Fruit fly (Drosophila melanogaster) whole organism, embryonic: ENCODE measurements around the gene Nnp-1.
A peak's percentile ranks its signal among the peaks of the same experiment; 100 is the strongest.

Source experiments
- Atf-2 ChIP-seq: fragments of 200-800 bp; sonication (Bioruptor generic); optimal IDR thresholded peaks from 2 replicates; lab custom pipeline; 2016; ENCODE audit warnings: missing biosample characterization, missing genetic modification characterization
- CG10366 ChIP-seq: fragments of 200-800 bp; sonication (Bioruptor generic); IDR thresholded peaks from 2 replicates; pipeline ENCODE4 v1.3.6; 2022; ENCODE audit warnings: missing biosample characterization, missing genetic modification characterization
- CG11504 ChIP-seq: fragments of 200-800 bp; sonication (Bioruptor generic); optimal IDR thresholded peaks from 3 replicates; lab custom pipeline; 2019; ENCODE audit warnings: missing biosample characterization, mild to moderate bottlenecking, missing genetic modification characterization, moderate library complexity
- CG12299 ChIP-seq: fragments of 200-800 bp; sonication (Bioruptor generic); optimal IDR thresholded peaks from 2 replicates; lab custom pipeline; 2018; ENCODE audit warnings: missing biosample characterization, mild to moderate bottlenecking, missing genetic modification characterization
- CG1233 ChIP-seq: fragments of 200-800 bp; sonication (Bioruptor generic); optimal IDR thresholded peaks from 4 replicates; lab custom pipeline; 2018; ENCODE audit warnings: missing biosample characterization, mild to moderate bottlenecking, missing genetic modification characterization
- CG12391 ChIP-seq: fragments of 200-800 bp; sonication (Bioruptor generic); optimal IDR thresholded peaks from 3 replicates; lab custom pipeline; 2018; ENCODE audit warnings: missing biosample characterization, mild to moderate bottlenecking, missing genetic modification characterization, moderate library complexity
- CG17361 ChIP-seq: fragments of 200-800 bp; sonication (Bioruptor generic); IDR thresholded peaks from 3 replicates; pipeline ENCODE4 v1.3.6; 2022; ENCODE audit warnings: missing biosample characterization, missing genetic modification characterization
- CG17802 ChIP-seq: fragments of 200-800 bp; sonication (Bioruptor generic); optimal IDR thresholded peaks from 2 replicates; lab custom pipeline; 2018; ENCODE audit warnings: missing biosample characterization, mild to moderate bottlenecking, missing genetic modification characterization, moderate library complexity
- CG17912 ChIP-seq: fragments of 200-800 bp; sonication (Bioruptor generic); optimal IDR thresholded peaks from 2 replicates; lab custom pipeline; 2018; ENCODE audit warnings: missing biosample characterization, mild to moderate bottlenecking, missing genetic modification characterization
- CG2116 ChIP-seq: fragments of 200-800 bp; sonication (Bioruptor generic); optimal IDR thresholded peaks from 3 replicates; lab custom pipeline; 2018; ENCODE audit warnings: missing biosample characterization, mild to moderate bottlenecking, missing genetic modification characterization
- CG3163 ChIP-seq: fragments of 200-800 bp; sonication (Bioruptor generic); optimal IDR thresholded peaks from 3 replicates; lab custom pipeline; 2016; ENCODE audit warnings: missing biosample characterization, missing genetic modification characterization
- CG32532 ChIP-seq: fragments of 200-800 bp; sonication (Bioruptor generic); IDR thresholded peaks from 2 replicates; pipeline ENCODE4 v1.3.6; 2022; ENCODE audit warnings: missing biosample characterization, missing genetic modification characterization
- CG33557 ChIP-seq: fragments of 200-800 bp; sonication (Bioruptor generic); optimal IDR thresholded peaks from 2 replicates; lab custom pipeline; 2019; ENCODE audit warnings: missing biosample characterization, mild to moderate bottlenecking, missing genetic modification characterization, moderate library complexity
- CG4282 ChIP-seq: fragments of 200-800 bp; sonication (Bioruptor generic); optimal IDR thresholded peaks from 2 replicates; lab custom pipeline; 2016; ENCODE audit warnings: missing biosample characterization, missing genetic modification characterization
- CG4328 ChIP-seq: fragments of 200-800 bp; sonication (Bioruptor generic); optimal IDR thresholded peaks from 3 replicates; lab custom pipeline; 2017; ENCODE audit warnings: missing biosample characterization, missing genetic modification reagents, missing genetic modification characterization
- CG4730 ChIP-seq: fragments of 200-800 bp; sonication (Bioruptor generic); IDR thresholded peaks from 2 replicates; pipeline ENCODE4 v1.3.6; 2022; ENCODE audit warnings: missing biosample characterization, missing genetic modification characterization
- CG6272 ChIP-seq: fragments of 200-800 bp; sonication (Bioruptor generic); IDR thresholded peaks from 2 replicates; pipeline ENCODE4 v1.3.6; 2022; ENCODE audit warnings: missing biosample characterization, missing genetic modification characterization
- CG9727 ChIP-seq: fragments of 200-800 bp; sonication (Bioruptor generic); optimal IDR thresholded peaks from 3 replicates; lab custom pipeline; 2017; ENCODE audit warnings: missing biosample characterization, mild to moderate bottlenecking, missing genetic modification characterization
- D ChIP-seq, 2 experiments: fragments of 200-800 bp in 1 of 2; fragments of >200 bp in 1 of 2; sonication (Bioruptor generic) in 1 of 2; optimal IDR thresholded peaks; 2 replicates in 1 of 2; 3 replicates in 1 of 2; lab custom pipeline; 2017; ENCODE audit warnings: mild to moderate bottlenecking in 1 of 2, missing biosample characterization in 1 of 2, missing genetic modification characterization in 1 of 2, missing genetic modification reagents in 1 of 2
- E2f2 ChIP-seq: fragments of 200-800 bp; sonication (Bioruptor generic); IDR thresholded peaks from 2 replicates; pipeline ENCODE4 v1.3.6; 2022; ENCODE audit warnings: missing biosample characterization, missing genetic modification characterization
- Fer1 ChIP-seq: fragments of 200-800 bp; sonication (Bioruptor generic); optimal IDR thresholded peaks from 2 replicates; lab custom pipeline; 2017; ENCODE audit warnings: missing biosample characterization, mild to moderate bottlenecking, missing genetic modification characterization
- H2.0 ChIP-seq: fragments of 200-800 bp; sonication (Bioruptor generic); IDR thresholded peaks from 2 replicates; pipeline ENCODE4 v1.3.6; 2022; ENCODE audit warnings: missing biosample characterization, missing genetic modification characterization
- Hr39 ChIP-seq: fragments of >200 bp; optimal IDR thresholded peaks from 2 replicates; lab custom pipeline; 2017
- NK7.1 ChIP-seq: fragments of 200-800 bp; sonication (Bioruptor generic); optimal IDR thresholded peaks from 3 replicates; lab custom pipeline; 2016; ENCODE audit warnings: missing biosample characterization, missing genetic modification characterization
- Ptx1 ChIP-seq: fragments of 200-800 bp; sonication (Bioruptor generic); IDR thresholded peaks from 2 replicates; pipeline ENCODE4 v1.3.6; 2022; ENCODE audit warnings: missing biosample characterization, missing genetic modification characterization
- Xrp1 ChIP-seq: fragments of 200-800 bp; sonication (Bioruptor generic); IDR thresholded peaks from 2 replicates; pipeline ENCODE4 v1.3.6; 2022; ENCODE audit warnings: missing biosample characterization, missing genetic modification characterization
- ac ChIP-seq: fragments of 200-800 bp; sonication (Bioruptor generic); optimal IDR thresholded peaks from 3 replicates; lab custom pipeline; 2017; ENCODE audit warnings: missing biosample characterization, mild to moderate bottlenecking, missing genetic modification characterization
- aop ChIP-seq: fragments of 200-800 bp; sonication (Bioruptor generic); IDR thresholded peaks from 2 replicates; pipeline ENCODE4 v1.3.6; 2022; ENCODE audit warnings: missing biosample characterization, missing genetic modification characterization
- az2 ChIP-seq: fragments of 200-800 bp; sonication (Bioruptor generic); optimal IDR thresholded peaks from 3 replicates; lab custom pipeline; 2016; ENCODE audit warnings: missing biosample characterization, missing genetic modification characterization
- bowl ChIP-seq: fragments of 200-800 bp; sonication (Bioruptor generic); IDR thresholded peaks from 2 replicates; pipeline ENCODE4 v1.3.6; 2022; ENCODE audit warnings: missing biosample characterization, missing genetic modification characterization
- bsh ChIP-seq, 2 experiments: fragments of 200-800 bp; sonication (Bioruptor generic); optimal IDR thresholded peaks; 2 replicates each; lab custom pipeline; 2017 to 2018; ENCODE audit warnings: mild to moderate bottlenecking in 2 of 2, missing biosample characterization in 2 of 2, missing genetic modification characterization in 2 of 2, moderate library complexity in 1 of 2
- btn ChIP-seq: fragments of 200-800 bp; sonication (Bioruptor generic); optimal IDR thresholded peaks from 2 replicates; lab custom pipeline; 2016; ENCODE audit warnings: missing biosample characterization, missing genetic modification characterization
- cas ChIP-seq: fragments of 200-800 bp; sonication (Bioruptor generic); IDR thresholded peaks from 2 replicates; pipeline ENCODE4 v1.3.6; 2022; ENCODE audit warnings: missing biosample characterization, missing genetic modification characterization
- crc ChIP-seq: fragments of 200-800 bp; sonication (Bioruptor generic); optimal IDR thresholded peaks from 2 replicates; lab custom pipeline; 2016; ENCODE audit warnings: missing biosample characterization, missing genetic modification characterization
- dm ChIP-seq: fragments of 200-800 bp; sonication (Bioruptor generic); optimal IDR thresholded peaks from 3 replicates; lab custom pipeline; 2016; ENCODE audit warnings: missing biosample characterization, missing genetic modification characterization
- fd64A ChIP-seq: fragments of 200-800 bp; sonication (Bioruptor generic); optimal IDR thresholded peaks from 3 replicates; lab custom pipeline; 2018; ENCODE audit warnings: missing biosample characterization, mild to moderate bottlenecking, missing genetic modification characterization
- h ChIP-seq: fragments of >200 bp; optimal IDR thresholded peaks from 2 replicates; lab custom pipeline; 2017
- hkb ChIP-seq, 2 experiments: fragments of 200-800 bp in 1 of 2; fragments of >200 bp in 1 of 2; sonication (Bioruptor generic) in 1 of 2; IDR thresholded peaks in 1 of 2; optimal IDR thresholded peaks in 1 of 2; 2 replicates each; pipeline versions ENCODE4 v1.3.6 to Lab custom; 2017 to 2022; ENCODE audit warnings: missing biosample characterization in 1 of 2, missing genetic modification characterization in 1 of 2
- jing ChIP-seq: fragments of 200-800 bp; sonication (Bioruptor generic); optimal IDR thresholded peaks from 2 replicates; lab custom pipeline; 2018; ENCODE audit warnings: missing biosample characterization, mild to moderate bottlenecking, missing genetic modification characterization
- jumu ChIP-seq: fragments of 200-800 bp; sonication (Bioruptor generic); optimal IDR thresholded peaks from 3 replicates; lab custom pipeline; 2016; ENCODE audit warnings: missing biosample characterization, missing genetic modification characterization
- ken ChIP-seq: fragments of 200-800 bp; sonication (Bioruptor generic); IDR thresholded peaks from 3 replicates; pipeline ENCODE4 v1.3.6; 2022; ENCODE audit warnings: missing biosample characterization, missing genetic modification characterization
- mld ChIP-seq: fragments of 200-800 bp; sonication (Bioruptor generic); IDR thresholded peaks from 3 replicates; pipeline ENCODE4 v1.3.6; 2022; ENCODE audit warnings: missing biosample characterization, missing genetic modification characterization; ENCODE audit not compliant: partially characterized antibody
- onecut ChIP-seq: fragments of 200-800 bp; sonication (Bioruptor generic); IDR thresholded peaks from 2 replicates; pipeline ENCODE4 v1.3.6; 2022; ENCODE audit warnings: missing biosample characterization, missing genetic modification characterization
- otp ChIP-seq: fragments of 200-800 bp; sonication (Bioruptor generic); IDR thresholded peaks from 3 replicates; pipeline ENCODE4, ENCODE4 v1.3.6; 2022; ENCODE audit warnings: missing biosample characterization, missing genetic modification characterization
- slp2 ChIP-seq: fragments of 200-800 bp; sonication (Bioruptor generic); optimal IDR thresholded peaks from 2 replicates; lab custom pipeline; 2016; ENCODE audit warnings: missing biosample characterization, missing genetic modification characterization
- sug ChIP-seq: fragments of 200-800 bp; optimal IDR thresholded peaks from 2 replicates; lab custom pipeline; 2019; ENCODE audit warnings: missing biosample characterization, mild to moderate bottlenecking, missing genetic modification characterization, moderate library complexity
- ttk ChIP-seq: fragments of 200-800 bp; sonication (Bioruptor generic); IDR thresholded peaks from 2 replicates; pipeline ENCODE4 v2.1.2; 2022; ENCODE audit warnings: missing biosample characterization, missing genetic modification characterization
- usp ChIP-seq: fragments of >200 bp; optimal IDR thresholded peaks from 2 replicates; lab custom pipeline; 2017; ENCODE audit warnings: missing biosample characterization, missing genetic modification characterization
- wek ChIP-seq: fragments of 200-800 bp; sonication (Bioruptor generic); optimal IDR thresholded peaks from 3 replicates; lab custom pipeline; 2018; ENCODE audit warnings: missing biosample characterization, mild to moderate bottlenecking, missing genetic modification characterization, moderate library complexity
- z ChIP-seq: fragments of 200-800 bp; sonication (Bioruptor generic); IDR thresholded peaks from 3 replicates; pipeline ENCODE4 v1.3.6; 2022; ENCODE audit warnings: missing biosample characterization, missing genetic modification characterization
- zen2 ChIP-seq: fragments of 200-800 bp; sonication (Bioruptor generic); IDR thresholded peaks from 3 replicates; pipeline ENCODE4 v1.3.6; 2022; ENCODE audit warnings: missing biosample characterization, missing genetic modification characterization; ENCODE audit not compliant: partially characterized antibody
- zf30C ChIP-seq: fragments of 200-800 bp; sonication (Bioruptor generic); optimal IDR thresholded peaks from 3 replicates; lab custom pipeline; 2018; ENCODE audit warnings: missing biosample characterization, mild to moderate bottlenecking, missing genetic modification characterization

Nnp-1 gene

dm6 chr2L:13368940-13369339 lies 3.0 kb upstream of the Nnp-1 start, which contains the start of gene CG31855 (continued):
- TF ChIP-seq CG11504 (tag; lab: Kevin White, UChicago) (peak; percentile 80), CG33557 (GFP tag; lab: Kevin White, UChicago) (peak; percentile 67), CG6272 (peak; percentile 77), slp2 (GFP tag; lab: Kevin White, UChicago) (peak; percentile 39), onecut (GFP tag; lab: Robert Waterston, UW) (peak; percentile 73), ttk (GFP tag; lab: Robert Waterston, UW) (peak; percentile 69), CG4730 (GFP tag; lab: Robert Waterston, UW) (peak; percentile 77), mld (GFP tag; lab: Robert Waterston, UW) (no peak), fd64A (GFP tag; lab: Kevin White, UChicago) (no peak), Hr39 (lab: Kevin White, UChicago) (no peak), Xrp1 (GFP tag; lab: Robert Waterston, UW) (peak; percentile 86), cas (peak; percentile 84), bsh (GFP tag; optimal IDR thresholded peaks at IDR 0.05; lab: Kevin White, UChicago) (peak; percentile 12 to 76), usp (GFP tag; lab: Kevin White, UChicago) (no peak), hkb (optimal IDR thresholded peaks at IDR 0.05; lab: Kevin White, UChicago) (no peak), hkb (GFP tag; IDR thresholded peaks at IDR 0.05; lab: Robert Waterston, UW) (peak; percentile 79), Atf-2 (GFP tag; lab: Kevin White, UChicago) (peak; percentile 54), CG2116 (GFP tag; lab: Kevin White, UChicago) (peak; percentile 41), btn (no peak), h (lab: Kevin White, UChicago) (no peak), jing (GFP tag; lab: Kevin White, UChicago) (no peak), CG9727 (GFP tag; lab: Kevin White, UChicago) (peak; percentile 72), CG17361 (GFP tag; lab: Robert Waterston, UW) (peak; percentile 73; the same call in 2 of the 3 replicates), zf30C (GFP tag; lab: Kevin White, UChicago) (no peak), H2.0 (GFP tag; lab: Robert Waterston, UW) (peak; percentile 78), E2f2 (GFP tag; lab: Robert Waterston, UW) (peak; percentile 49; the same call in 1 of the 2 replicates), ac (GFP tag; lab: Kevin White, UChicago) (no peak), CG3163 (GFP tag; lab: Kevin White, UChicago) (peak; percentile 19), jumu (GFP tag; lab: Kevin White, UChicago) (peak; percentile 62), Ptx1 (GFP tag; lab: Robert Waterston, UW) (peak; percentile 85), otp (GFP tag; lab: Robert Waterston, UW) (peak; percentile 53; the same call in 1 of the 3 replicates), sug (tag; lab: Kevin White, UChicago) (peak; percentile 81), CG32532 (GFP tag; lab: Robert Waterston, UW) (peak; percentile 90), dm (GFP tag; lab: Kevin White, UChicago) (peak; percentile 59), CG4282 (GFP tag; lab: Kevin White, UChicago) (peak; percentile 76), CG12391 (tag; lab: Kevin White, UChicago) (peak; percentile 88), z (no peak), az2 (GFP tag; lab: Kevin White, UChicago) (peak; percentile 87), NK7.1 (no peak), wek (GFP tag; lab: Kevin White, UChicago) (peak; percentile 22), Fer1 (GFP tag; lab: Kevin White, UChicago) (peak; percentile 85), aop (GFP tag; lab: Robert Waterston, UW) (no peak), CG12299 (tag; lab: Kevin White, UChicago) (peak; percentile 78), D (optimal IDR thresholded peaks at IDR 0.05; lab: Kevin White, UChicago) (no peak), D (GFP tag; optimal IDR thresholded peaks at IDR 0.05; lab: Kevin White, UChicago) (peak; percentile 56), crc (GFP tag; lab: Kevin White, UChicago) (peak; percentile 16), CG10366 (GFP tag; lab: Robert Waterston, UW) (peak; percentile 76), CG1233 (GFP tag; lab: Kevin White, UChicago) (peak; percentile 73), ken (GFP tag; lab: Robert Waterston, UW) (peak; percentile 89), bowl (GFP tag; lab: Robert Waterston, UW) (no peak), CG17912 (GFP tag; lab: Kevin White, UChicago) (peak; percentile 69), CG4328 (GFP tag; lab: Kevin White, UChicago) (peak; percentile 80), CG17802 (tag; lab: Kevin White, UChicago) (peak; percentile 42), zen2 (GFP tag; lab: Robert Waterston, UW) (no peak)
